Fruit fly (Drosophila melanogaster) S2 (cell line): ENCODE data around the gene TwdlH.

Experiments used
- CG8478 ChIP-seq: fragments of >200 bp; optimal IDR thresholded peaks from 2 replicates; lab custom pipeline; 2018
- CTCF ChIP-seq, 2 experiments: fragments of >200 bp; optimal IDR thresholded peaks; 2 replicates each; lab custom pipeline; 2018

DNA sequence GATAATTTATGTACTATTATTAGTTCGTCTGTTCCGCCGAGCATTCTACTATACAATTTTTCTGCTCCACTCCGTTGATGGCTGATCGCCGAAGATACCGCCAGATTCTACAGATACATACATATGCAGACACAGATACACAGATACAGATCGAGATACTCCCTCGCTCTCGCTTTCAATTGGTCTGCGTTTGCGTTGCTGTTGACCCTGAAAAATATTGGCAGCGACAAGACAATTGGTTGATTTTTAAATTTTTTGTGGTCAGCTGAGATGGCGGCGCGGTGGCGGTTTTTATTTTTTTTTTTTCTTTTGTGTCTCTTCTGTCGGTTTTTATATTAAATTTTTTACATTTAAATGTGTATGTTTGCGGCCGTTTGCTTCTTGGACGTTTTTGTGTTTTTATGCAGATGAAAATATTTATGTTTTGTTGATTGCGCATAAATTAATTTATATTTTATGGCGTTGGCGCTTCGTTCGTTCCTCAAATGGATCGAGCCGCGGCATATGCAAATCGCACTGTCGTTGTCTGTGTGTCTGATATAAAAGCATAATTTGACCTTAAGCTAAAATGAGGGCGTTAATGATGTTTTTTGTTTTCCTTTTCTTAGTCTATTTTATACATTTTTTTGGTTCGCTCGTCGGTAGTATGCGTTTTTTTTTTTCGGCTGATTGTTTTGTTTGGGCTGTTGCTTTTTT is 39.5 kb upstream of the TwdlH start:
- TF ChIP-seq CTCF (optimal IDR thresholded peaks at IDR 0.05; lab: Kevin White, UChicago) = no peak
- TF ChIP-seq CG8478 (lab: Kevin White, UChicago) = no peak
